Fruit fly (Drosophila melanogaster) whole organism, embryonic: ENCODE measurements around the gene peng.
A peak's percentile ranks its signal among the peaks of the same experiment; 100 is the strongest.

Experiments used
- BtbVII ChIP-seq: fragments of 200-800 bp; sonication (Bioruptor generic); optimal IDR thresholded peaks from 3 replicates; lab custom pipeline; 2017; ENCODE audit warnings: missing biosample characterization, mild to moderate bottlenecking, missing genetic modification characterization
- CG10147 ChIP-seq: fragments of 200-800 bp; sonication (Bioruptor generic); optimal IDR thresholded peaks from 2 replicates; lab custom pipeline; 2019; ENCODE audit warnings: missing biosample characterization, mild to moderate bottlenecking, missing genetic modification characterization, moderate library complexity
- CG11247 ChIP-seq: fragments of 200-800 bp; sonication (Bioruptor generic); IDR thresholded peaks from 2 replicates; pipeline ENCODE4 v1.3.6; 2022; ENCODE audit warnings: missing biosample characterization, missing genetic modification characterization
- CG11504 ChIP-seq: fragments of 200-800 bp; sonication (Bioruptor generic); optimal IDR thresholded peaks from 3 replicates; lab custom pipeline; 2019; ENCODE audit warnings: missing biosample characterization, mild to moderate bottlenecking, missing genetic modification characterization, moderate library complexity
- CG12071 ChIP-seq: fragments of 200-800 bp; sonication (Bioruptor generic); optimal IDR thresholded peaks from 3 replicates; lab custom pipeline; 2018; ENCODE audit warnings: missing biosample characterization, mild to moderate bottlenecking, missing genetic modification characterization
- CG12391 ChIP-seq: fragments of 200-800 bp; sonication (Bioruptor generic); optimal IDR thresholded peaks from 3 replicates; lab custom pipeline; 2018; ENCODE audit warnings: missing biosample characterization, mild to moderate bottlenecking, missing genetic modification characterization, moderate library complexity
- CG13296 ChIP-seq: fragments of 200-800 bp; sonication (Bioruptor generic); optimal IDR thresholded peaks from 3 replicates; lab custom pipeline; 2018; ENCODE audit warnings: missing biosample characterization, mild to moderate bottlenecking, missing genetic modification characterization
- CG13894 ChIP-seq: fragments of 200-800 bp; sonication (Bioruptor generic); optimal IDR thresholded peaks from 3 replicates; lab custom pipeline; 2018; ENCODE audit warnings: missing biosample characterization, mild to moderate bottlenecking, missing genetic modification characterization, moderate library complexity
- CG17385 ChIP-seq: fragments of 200-800 bp; sonication (Bioruptor generic); optimal IDR thresholded peaks from 3 replicates; lab custom pipeline; 2018; ENCODE audit warnings: missing biosample characterization, mild to moderate bottlenecking, missing genetic modification characterization
- CG17568 ChIP-seq: fragments of 200-800 bp; sonication (Bioruptor generic); optimal IDR thresholded peaks from 2 replicates; lab custom pipeline; 2018; ENCODE audit warnings: missing biosample characterization, mild to moderate bottlenecking, missing genetic modification characterization, moderate library complexity
- CG18011 ChIP-seq: fragments of 200-800 bp; sonication (Bioruptor generic); optimal IDR thresholded peaks from 2 replicates; lab custom pipeline; 2017; ENCODE audit warnings: missing biosample characterization, missing genetic modification characterization, mild to moderate bottlenecking, moderate library complexity, missing genotype
- CG2120 ChIP-seq: fragments of 200-800 bp; sonication (Bioruptor generic); optimal IDR thresholded peaks from 3 replicates; lab custom pipeline; 2016; ENCODE audit warnings: missing biosample characterization, missing genetic modification characterization
- CG31388 ChIP-seq: fragments of 200-800 bp; sonication (Bioruptor generic); optimal IDR thresholded peaks from 2 replicates; lab custom pipeline; 2016; ENCODE audit warnings: missing biosample characterization, missing genetic modification characterization
- CG31441 ChIP-seq: fragments of 200-800 bp; sonication (Bioruptor generic); IDR thresholded peaks from 2 replicates; pipeline ENCODE4 v1.3.6; 2022; ENCODE audit warnings: missing biosample characterization, missing genetic modification characterization
- CG32767 ChIP-seq: fragments of 200-800 bp; sonication (Bioruptor generic); IDR thresholded peaks from 2 replicates; pipeline ENCODE4 v1.3.6; 2022; ENCODE audit warnings: missing biosample characterization, missing genetic modification characterization
- CG34376 ChIP-seq: fragments of 200-800 bp; sonication (Bioruptor generic); optimal IDR thresholded peaks from 2 replicates; lab custom pipeline; 2018; ENCODE audit warnings: missing biosample characterization, mild to moderate bottlenecking, missing genetic modification characterization
- CG3838 ChIP-seq: fragments of 200-800 bp; sonication (Bioruptor generic); optimal IDR thresholded peaks from 3 replicates; lab custom pipeline; 2016; ENCODE audit warnings: missing biosample characterization, missing genetic modification characterization
- CG3995 ChIP-seq: fragments of 200-800 bp; sonication (Bioruptor generic); optimal IDR thresholded peaks from 3 replicates; lab custom pipeline; 2016; ENCODE audit warnings: missing biosample characterization, missing genetic modification characterization
- CG6254 ChIP-seq: fragments of 200-800 bp; sonication (Bioruptor generic); optimal IDR thresholded peaks from 3 replicates; lab custom pipeline; 2017; ENCODE audit warnings: mild to moderate bottlenecking, missing biosample characterization, missing genetic modification reagents, missing genetic modification characterization
- CG7271 ChIP-seq: fragments of 200-800 bp; sonication (Bioruptor generic); optimal IDR thresholded peaks from 2 replicates; lab custom pipeline; 2018; ENCODE audit warnings: missing biosample characterization, mild to moderate bottlenecking, missing genetic modification characterization, moderate library complexity
- CG7556 ChIP-seq: fragments of 200-800 bp; sonication (Bioruptor generic); optimal IDR thresholded peaks from 2 replicates; lab custom pipeline; 2017; ENCODE audit warnings: missing biosample characterization, mild to moderate bottlenecking, missing genetic modification characterization
- CG7928 ChIP-seq: fragments of 200-800 bp; sonication (Bioruptor generic); optimal IDR thresholded peaks from 2 replicates; lab custom pipeline; 2017; ENCODE audit warnings: missing biosample characterization, mild to moderate bottlenecking, missing genetic modification characterization
- CG9215 ChIP-seq: fragments of 200-800 bp; sonication (Bioruptor generic); IDR thresholded peaks from 2 replicates; pipeline ENCODE4 v1.3.6; 2022; ENCODE audit warnings: missing biosample characterization, missing genetic modification characterization
- CkIIα-i1 ChIP-seq: fragments of 200-800 bp; sonication (Bioruptor generic); IDR thresholded peaks from 2 replicates; pipeline ENCODE4 v1.3.6; 2022; ENCODE audit warnings: missing biosample characterization, missing genetic modification characterization
- Dll ChIP-seq: fragments of 200-800 bp; sonication (Bioruptor generic); IDR thresholded peaks from 4 replicates; pipeline ENCODE4 v1.3.6; 2022; ENCODE audit warnings: missing biosample characterization, missing genetic modification characterization; ENCODE audit not compliant: partially characterized antibody
- E2f1 ChIP-seq: fragments of 200-800 bp; sonication (Bioruptor generic); IDR thresholded peaks from 2 replicates; pipeline ENCODE4 v1.3.6; 2022; ENCODE audit warnings: missing biosample characterization, missing genetic modification characterization
- E2f2 ChIP-seq: fragments of 200-800 bp; sonication (Bioruptor generic); IDR thresholded peaks from 2 replicates; pipeline ENCODE4 v1.3.6; 2022; ENCODE audit warnings: missing biosample characterization, missing genetic modification characterization
- HLH4C ChIP-seq: fragments of 200-800 bp; sonication (Bioruptor generic); IDR thresholded peaks from 3 replicates; pipeline ENCODE4 v1.3.6; 2022; ENCODE audit warnings: missing biosample characterization, missing genetic modification characterization; ENCODE audit not compliant: partially characterized antibody
- Hr39 ChIP-seq: fragments of >200 bp; optimal IDR thresholded peaks from 2 replicates; lab custom pipeline; 2017
- Lim3 ChIP-seq: fragments of 200-800 bp; sonication (Bioruptor generic); IDR thresholded peaks from 2 replicates; pipeline ENCODE4 v1.3.6; 2022; ENCODE audit warnings: missing biosample characterization, missing genetic modification characterization
- Spps ChIP-seq: fragments of 200-800 bp; sonication (Bioruptor generic); optimal IDR thresholded peaks from 2 replicates; lab custom pipeline; 2018; ENCODE audit warnings: missing biosample characterization, mild to moderate bottlenecking, missing genetic modification characterization
- TFAM ChIP-seq: fragments of 200-800 bp; sonication (Bioruptor generic); optimal IDR thresholded peaks from 2 replicates; lab custom pipeline; 2017; ENCODE audit warnings: missing biosample characterization, missing genetic modification characterization, inconsistent platforms
- Trl ChIP-seq, 3 experiments: fragments of >200 bp in 2 of 3; fragments of 200-800 bp in 1 of 3; sonication (Bioruptor generic) in 1 of 3; optimal IDR thresholded peaks; 2 replicates in 1 of 3; 3 replicates in 2 of 3; lab custom pipeline; 2016 to 2017; ENCODE audit warnings: missing biosample characterization in 1 of 3, missing genetic modification characterization in 1 of 3
- ap ChIP-seq: fragments of 200-800 bp; sonication (Bioruptor generic); IDR thresholded peaks from 2 replicates; pipeline ENCODE4 v1.3.6; 2022; ENCODE audit warnings: missing biosample characterization, missing genetic modification characterization
- bowl ChIP-seq: fragments of 200-800 bp; sonication (Bioruptor generic); IDR thresholded peaks from 2 replicates; pipeline ENCODE4 v1.3.6; 2022; ENCODE audit warnings: missing biosample characterization, missing genetic modification characterization
- cad ChIP-seq: fragments of >200 bp; optimal IDR thresholded peaks from 2 replicates; lab custom pipeline; 2017; ENCODE audit warnings: missing biosample characterization, missing genetic modification characterization
- chinmo ChIP-seq: fragments of 200-800 bp; sonication (Bioruptor generic); IDR thresholded peaks from 4 replicates; pipeline ENCODE4 v1.3.6; 2022; ENCODE audit warnings: missing biosample characterization, missing genetic modification characterization; ENCODE audit not compliant: partially characterized antibody
- cwo ChIP-seq: fragments of 200-800 bp; sonication (Bioruptor generic); optimal IDR thresholded peaks from 3 replicates; lab custom pipeline; 2017; ENCODE audit warnings: missing biosample characterization, missing genetic modification characterization, mild to moderate bottlenecking, moderate library complexity, missing genetic modification reagents
- dati ChIP-seq: fragments of 200-800 bp; sonication (Bioruptor generic); IDR thresholded peaks from 2 replicates; pipeline ENCODE4 v1.3.6; 2022; ENCODE audit warnings: missing biosample characterization, missing genetic modification characterization
- dmrt11E ChIP-seq: fragments of 200-800 bp; sonication (Bioruptor generic); optimal IDR thresholded peaks from 3 replicates; lab custom pipeline; 2018; ENCODE audit warnings: missing biosample characterization, mild to moderate bottlenecking, missing genetic modification characterization, moderate library complexity
- fd64A ChIP-seq: fragments of 200-800 bp; sonication (Bioruptor generic); optimal IDR thresholded peaks from 3 replicates; lab custom pipeline; 2018; ENCODE audit warnings: missing biosample characterization, mild to moderate bottlenecking, missing genetic modification characterization
- hb ChIP-seq: fragments of 200-800 bp; sonication (Bioruptor generic); IDR thresholded peaks from 3 replicates; pipeline ENCODE4 v1.3.6; 2022; ENCODE audit warnings: missing biosample characterization, missing genetic modification characterization; ENCODE audit not compliant: partially characterized antibody
- klu ChIP-seq: fragments of 200-800 bp; sonication (Bioruptor generic); IDR thresholded peaks from 2 replicates; pipeline ENCODE4 v1.3.6; 2022; ENCODE audit warnings: missing biosample characterization, missing genetic modification characterization
- mam ChIP-seq: fragments of 200-800 bp; sonication (Bioruptor generic); optimal IDR thresholded peaks from 3 replicates; lab custom pipeline; 2016; ENCODE audit warnings: missing biosample characterization, missing genetic modification characterization
- nom ChIP-seq: fragments of 200-800 bp; sonication (Bioruptor generic); optimal IDR thresholded peaks from 2 replicates; lab custom pipeline; 2017; ENCODE audit warnings: missing biosample characterization, missing genetic modification characterization, mild to moderate bottlenecking, moderate library complexity, missing genetic modification reagents
- repo ChIP-seq: fragments of 200-800 bp; sonication (Bioruptor generic); optimal IDR thresholded peaks from 2 replicates; lab custom pipeline; 2016; ENCODE audit warnings: missing biosample characterization, missing genetic modification characterization
- shn ChIP-seq: fragments of 200-800 bp; sonication (Bioruptor generic); optimal IDR thresholded peaks from 3 replicates; lab custom pipeline; 2016; ENCODE audit warnings: missing biosample characterization, missing genetic modification characterization
- tap ChIP-seq: fragments of 200-800 bp; optimal IDR thresholded peaks from 3 replicates; lab custom pipeline; 2019; ENCODE audit warnings: missing biosample characterization, mild to moderate bottlenecking, missing genetic modification characterization, moderate library complexity
- vnd ChIP-seq: fragments of 200-800 bp; sonication (Bioruptor generic); IDR thresholded peaks from 3 replicates; pipeline ENCODE4 v1.3.6; 2022; ENCODE audit warnings: missing biosample characterization, missing genetic modification characterization; ENCODE audit not compliant: partially characterized antibody

peng gene

DNA sequence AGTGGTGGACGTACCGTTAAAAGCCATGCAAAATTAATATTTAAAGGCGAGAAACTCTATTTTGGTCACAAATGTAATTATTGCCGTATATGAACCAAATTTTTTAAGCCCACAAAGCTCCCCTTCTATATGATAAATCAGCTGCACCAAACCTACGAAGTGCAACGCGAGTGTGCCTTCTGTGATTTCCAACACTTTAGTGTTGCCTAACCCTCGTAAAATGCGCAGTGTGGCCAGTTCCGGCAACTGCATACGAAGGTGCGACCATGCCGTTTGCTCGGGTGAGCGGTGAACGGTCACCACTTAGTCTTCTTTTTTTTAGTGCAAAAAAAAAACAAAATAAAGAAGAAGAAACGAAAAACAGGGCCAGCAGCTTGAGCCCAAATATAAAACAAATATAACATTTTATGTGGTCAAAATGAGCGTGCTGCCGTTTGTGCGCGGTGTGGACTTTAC is 10.1 kb downstream of the peng start, which contains the start of the genes tty and fliI (continued):
- TF ChIP-seq CG11247 (GFP tag; lab: Robert Waterston, UW) (peak; percentile 90), CG13296 (GFP tag; lab: Kevin White, UChicago) (peak; percentile 53), CG7928 (GFP tag; lab: Kevin White, UChicago) (peak; percentile 46), CG6254 (GFP tag; lab: Kevin White, UChicago) (peak; percentile 36), CG12071 (GFP tag; lab: Kevin White, UChicago) (no peak), CG11504 (tag; lab: Kevin White, UChicago) (no peak), Dll (GFP tag; lab: Robert Waterston, UW) (0 out of 4 replicates have a peak, but pooled peaks have one; percentile 24), CG31388 (GFP tag; lab: Kevin White, UChicago) (peak; percentile 34), bowl (GFP tag; lab: Robert Waterston, UW) (peak; percentile 72), cad (GFP tag; lab: Kevin White, UChicago) (no peak), Hr39 (lab: Kevin White, UChicago) (no peak), mam (GFP tag; lab: Kevin White, UChicago) (peak; percentile 92), CG7271 (tag; lab: Kevin White, UChicago) (no peak), CG17568 (GFP tag; lab: Kevin White, UChicago) (no peak), CG13894 (tag; lab: Kevin White, UChicago) (peak; percentile 39), Trl (optimal IDR thresholded peaks at IDR 0.05; lab: Kevin White, UChicago) (no peak), Trl (GFP tag; optimal IDR thresholded peaks at IDR 0.05; lab: Kevin White, UChicago) (peak; percentile 80), tap (tag; lab: Kevin White, UChicago) (peak; percentile 60), chinmo (GFP tag; lab: Robert Waterston, UW) (0 out of 4 replicates have a peak, but pooled peaks have one; percentile 5), nom (GFP tag; lab: Kevin White, UChicago) (peak; percentile 98), repo (GFP tag; lab: Kevin White, UChicago) (peak; percentile 74), Spps (tag; lab: Kevin White, UChicago) (peak; percentile 47), CG18011 (GFP tag; lab: Kevin White, UChicago) (peak; percentile 69), BtbVII (peak; percentile 20), CG3838 (GFP tag; lab: Kevin White, UChicago) (peak; percentile 43), Lim3 (GFP tag; lab: Robert Waterston, UW) (peak; percentile 46; the same call in 1 of the 2 replicates), dati (GFP tag; lab: Robert Waterston, UW) (peak; percentile 73), TFAM (GFP tag; lab: Kevin White, UChicago) (no peak), CG31441 (GFP tag; lab: Robert Waterston, UW) (peak; percentile 73), cwo (GFP tag; lab: Kevin White, UChicago) (peak; percentile 60), vnd (peak; percentile 39; the same call in 2 of the 3 replicates), ap (GFP tag; lab: Robert Waterston, UW) (peak; percentile 88), CG34376 (peak; percentile 58), E2f1 (GFP tag; lab: Robert Waterston, UW) (peak; percentile 87), CG12391 (peak; percentile 80), hb (GFP tag; lab: Robert Waterston, UW) (no peak), fd64A (GFP tag; lab: Kevin White, UChicago) (peak; percentile 28), dmrt11E (tag; lab: Kevin White, UChicago) (peak; percentile 65), CG2120 (GFP tag; lab: Kevin White, UChicago) (peak; percentile 92), CG32767 (GFP tag; lab: Robert Waterston, UW) (peak; percentile 74), CG9215 (peak; percentile 88), CG10147 (GFP tag; lab: Kevin White, UChicago) (peak; percentile 61), E2f2 (GFP tag; lab: Robert Waterston, UW) (peak; percentile 80), klu (GFP tag; lab: Robert Waterston, UW) (peak; percentile 85), CG3995 (GFP tag; lab: Kevin White, UChicago) (peak; percentile 93), CG17385 (GFP tag; lab: Kevin White, UChicago) (peak; percentile 90), shn (GFP tag; lab: Kevin White, UChicago) (peak; percentile 87), CG7556 (GFP tag; lab: Kevin White, UChicago) (peak; percentile 40), HLH4C (GFP tag; lab: Robert Waterston, UW) (no peak), CkIIα-i1 (0 out of 2 replicates have a peak, but pooled peaks have one; percentile 25)
